Worm (Caenorhabditis elegans): ENCODE data around the gene Y9C2UA.1.

Y9C2UA.1 gene

ce11 chrII:9128132-9128531 is 11.3 kb upstream of the Y9C2UA.1 start:
- TF ChIP-seq ztf-4 (tag; optimal IDR thresholded peaks at IDR 0.05) (no peak), nhr-25 (tag; optimal IDR thresholded peaks at IDR 0.05) (peak; percentile 62), sma-3 (GFP tag; optimal IDR thresholded peaks at IDR 0.05) (peak; percentile 49), C34F6.9 (tag; optimal IDR thresholded peaks at IDR 0.05) (peak; percentile 72), nhr-129 (tag; optimal IDR thresholded peaks at IDR 0.05) (peak; percentile 40), sma-9 (GFP tag; optimal IDR thresholded peaks at IDR 0.05) (peak; percentile 42), sma-9 (tag; optimal IDR thresholded peaks at IDR 0.05) (no peak), fos-1 (tag; optimal IDR thresholded peaks at IDR 0.05) (peak; percentile 93), blmp-1 (tag; optimal IDR thresholded peaks at IDR 0.05; ENCODE audit: insufficient read depth) (no peak), crh-2 (tag; optimal IDR thresholded peaks at IDR 0.05) (peak; percentile 69), lsy-2 (tag; optimal IDR thresholded peaks at IDR 0.05) (peak in 1 of 2 experiments; percentile 47), nhr-10 (tag; optimal IDR thresholded peaks at IDR 0.05) (no peak), nhr-21 (tag; optimal IDR thresholded peaks at IDR 0.05) (peak; percentile 83), egl-27 (tag; optimal IDR thresholded peaks at IDR 0.05) (peak; percentile 63), gmeb-1 (tag; optimal IDR thresholded peaks at IDR 0.05) (peak; percentile 49), ama-1 (optimal IDR thresholded peaks at IDR 0.05) (peak; percentile 61), zag-1 (tag; optimal IDR thresholded peaks at IDR 0.05) (no peak)

ce11 chrII:9130339-9130738 is 9.1 kb upstream of the Y9C2UA.1 start:
- TF ChIP-seq nhr-23 (tag; optimal IDR thresholded peaks at IDR 0.05) (no peak), fos-1 (tag; optimal IDR thresholded peaks at IDR 0.05) (peak; percentile 27), snpc-4 (tag; optimal IDR thresholded peaks at IDR 0.05) (no peak)

ce11 chrII:9131363-9131762 is 8.1 kb upstream of the Y9C2UA.1 start, which contains the start of gene C16D2.1:
Gene C16D2.1, plus strand, starts transcription at chrII:9131663.
- TF ChIP-seq ztf-11 (tag; optimal IDR thresholded peaks at IDR 0.05) = no peak
- no peak for TF ChIP-seq C34F6.9 (tag; optimal IDR thresholded peaks at IDR 0.05)
- TF ChIP-seq elt-1 (tag; optimal IDR thresholded peaks at IDR 0.05) = no peak
- TF ChIP-seq lin-39 (tag; optimal IDR thresholded peaks at IDR 0.05) = no peak
- no peak for TF ChIP-seq nhr-12 (tag; optimal IDR thresholded peaks at IDR 0.05)

- TF ChIP-seq lsy-2 (tag; optimal IDR thresholded peaks at IDR 0.05) (no peak), dmd-4 (tag; optimal IDR thresholded peaks at IDR 0.05) (no peak), ztf-11 (tag; optimal IDR thresholded peaks at IDR 0.05) (no peak), alr-1 (tag; optimal IDR thresholded peaks at IDR 0.05) (no peak), lin-11 (tag; optimal IDR thresholded peaks at IDR 0.05) (no peak)
These were observed 7.1 kb upstream of the Y9C2UA.1 start for ce11 chrII:9132338-9132737.

ce11 chrII:9135878-9136277 is 3.6 kb upstream of the Y9C2UA.1 start, which contains the start of gene nlp-78:
Gene nlp-78, plus strand, starts transcription at chrII:9136178.
- TF ChIP-seq sem-4 (tag; optimal IDR thresholded peaks at IDR 0.05) = no peak
- no peak for TF ChIP-seq zag-1 (tag; optimal IDR thresholded peaks at IDR 0.05)
- TF ChIP-seq nhr-11 (tag; optimal IDR thresholded peaks at IDR 0.05) = no peak
- TF ChIP-seq sma-3 (GFP tag; optimal IDR thresholded peaks at IDR 0.05) = no peak
- TF ChIP-seq F13H6.1 (tag; optimal IDR thresholded peaks at IDR 0.05) = no peak
- no peak for TF ChIP-seq blmp-1 (tag; optimal IDR thresholded peaks at IDR 0.05; ENCODE audit: insufficient read depth)
- TF ChIP-seq snpc-4 (tag; optimal IDR thresholded peaks at IDR 0.05) = no peak
- no peak for TF ChIP-seq dmd-4 (tag; optimal IDR thresholded peaks at IDR 0.05)
- no peak for TF ChIP-seq ztf-1 (GFP tag; conservative IDR thresholded peaks at IDR 0.05)
- no peak for TF ChIP-seq mbf-1 (tag; optimal IDR thresholded peaks at IDR 0.05)
- TF ChIP-seq sma-9 (GFP tag; optimal IDR thresholded peaks at IDR 0.05) = no peak
- no peak for TF ChIP-seq sma-9 (tag; optimal IDR thresholded peaks at IDR 0.05)
- TF ChIP-seq nhr-6 (tag; optimal IDR thresholded peaks at IDR 0.05) = no peak

ce11 chrII:9137803-9138202 is 1.6 kb upstream of the Y9C2UA.1 start, which contains the start of gene C16D2.3:
Gene C16D2.3, plus strand, starts transcription at chrII:9138103.
- no peak for TF ChIP-seq sma-3 (GFP tag; optimal IDR thresholded peaks at IDR 0.05)
- no peak for TF ChIP-seq nhr-10 (tag; optimal IDR thresholded peaks at IDR 0.05)
- TF ChIP-seq crh-2 (tag; optimal IDR thresholded peaks at IDR 0.05) = no peak
- TF ChIP-seq dmd-4 (tag; optimal IDR thresholded peaks at IDR 0.05) = no peak
- no peak for TF ChIP-seq ama-1 (optimal IDR thresholded peaks at IDR 0.05)
- TF ChIP-seq mdl-1 (tag; optimal IDR thresholded peaks at IDR 0.05) = no peak
- no peak for TF ChIP-seq skn-1 (tag; optimal IDR thresholded peaks at IDR 0.05)

All from whole organism, L2 larva.